Worm (Caenorhabditis elegans) whole organism, L3 larva: ENCODE data around the gene C56G2.15.

Experiments used
- R02D3.7 ChIP-seq: fragments of 150-350 bp; optimal IDR thresholded peaks from 2 replicates; lab custom pipeline; 2014; ENCODE audit warnings: missing biosample characterization, missing genetic modification characterization
- ZK546.5 ChIP-seq: sonication (generic microtip); optimal IDR thresholded peaks from 2 replicates; lab custom pipeline; 2017; ENCODE audit warnings: missing biosample characterization, missing genetic modification characterization
- ama-1 ChIP-seq: fragments of 150-350 bp; optimal IDR thresholded peaks from 2 replicates; lab custom pipeline; 2018
- ceh-16 ChIP-seq: sonication (generic microtip); optimal IDR thresholded peaks from 2 replicates; lab custom pipeline; 2017; ENCODE audit warnings: missing biosample characterization, missing genetic modification characterization
- ceh-82 ChIP-seq: fragments of 150-350 bp; optimal IDR thresholded peaks from 2 replicates; lab custom pipeline; 2014; ENCODE audit warnings: missing biosample characterization, missing genetic modification characterization
- daf-12 ChIP-seq: fragments of 150-350 bp; optimal IDR thresholded peaks from 2 replicates; lab custom pipeline; 2014; ENCODE audit warnings: missing biosample characterization, missing genetic modification reagents, missing genetic modification characterization
- egl-27 ChIP-seq: sonication (generic microtip); optimal IDR thresholded peaks from 4 replicates; lab custom pipeline; 2017; ENCODE audit warnings: missing biosample characterization, missing genetic modification reagents, missing genetic modification characterization
- egl-5 ChIP-seq: fragments of 150-350 bp; optimal IDR thresholded peaks from 2 replicates; lab custom pipeline; 2017; ENCODE audit warnings: missing biosample characterization, missing genetic modification reagents, missing genetic modification characterization, inconsistent platforms
- elt-1 ChIP-seq: fragments of 150-350 bp; optimal IDR thresholded peaks from 2 replicates; lab custom pipeline; 2014; ENCODE audit warnings: missing biosample characterization, missing genetic modification characterization
- elt-2 ChIP-seq: sonication (generic microtip); optimal IDR thresholded peaks from 2 replicates; lab custom pipeline; 2016; ENCODE audit warnings: missing genetic modification reagents, mild to moderate bottlenecking, missing genetic modification characterization, missing compliant biosample characterization
- elt-3 ChIP-seq, 3 experiments: fragments of 150-350 bp in 1 of 3; sonication (generic microtip) in 2 of 3; optimal IDR thresholded peaks; 2 replicates in 2 of 3; 4 replicates in 1 of 3; lab custom pipeline; 2014 to 2017; ENCODE audit warnings: missing biosample characterization in 3 of 3, missing genetic modification characterization in 3 of 3
- eor-1 ChIP-seq, 2 experiments: fragments of 150-350 bp; optimal IDR thresholded peaks; 2 replicates each; lab custom pipeline; 2014 to 2018; ENCODE audit warnings: missing biosample characterization in 2 of 2, missing genetic modification characterization in 2 of 2
- fkh-10 ChIP-seq: sonication (generic microtip); optimal IDR thresholded peaks from 2 replicates; lab custom pipeline; 2017; ENCODE audit warnings: missing biosample characterization, missing genetic modification reagents, missing genetic modification characterization
- fos-1 ChIP-seq: fragments of 150-350 bp; optimal IDR thresholded peaks from 2 replicates; lab custom pipeline; 2014; ENCODE audit warnings: missing biosample characterization, missing genetic modification characterization
- jun-1 ChIP-seq: fragments of 150-350 bp; optimal IDR thresholded peaks from 2 replicates; lab custom pipeline; 2014; ENCODE audit warnings: missing biosample characterization, missing genetic modification reagents, missing genetic modification characterization
- lin-39 ChIP-seq: fragments of 150-350 bp; optimal IDR thresholded peaks from 2 replicates; lab custom pipeline; 2018; ENCODE audit warnings: missing biosample characterization, missing genetic modification reagents, missing genetic modification characterization
- lsy-12 ChIP-seq: sonication (generic microtip); optimal IDR thresholded peaks from 2 replicates; lab custom pipeline; 2016; ENCODE audit warnings: mild to moderate bottlenecking, missing genetic modification characterization, missing compliant biosample characterization
- mdl-1 ChIP-seq: fragments of 150-350 bp; optimal IDR thresholded peaks from 2 replicates; lab custom pipeline; 2014; ENCODE audit warnings: missing biosample characterization, missing genetic modification characterization
- mml-1 ChIP-seq: fragments of 150-350 bp; sonication (generic microtip); optimal IDR thresholded peaks from 3 replicates; lab custom pipeline; 2014; ENCODE audit warnings: missing biosample characterization, missing genetic modification characterization
- nfya-1 ChIP-seq: sonication (generic microtip); optimal IDR thresholded peaks from 2 replicates; lab custom pipeline; 2017; ENCODE audit warnings: missing genetic modification characterization, mild to moderate bottlenecking, missing compliant biosample characterization, antibody characterized with exemption, moderate library complexity; ENCODE audit not compliant: insufficient read depth
- nhr-11 ChIP-seq: fragments of 150-350 bp; optimal IDR thresholded peaks from 2 replicates; lab custom pipeline; 2014; ENCODE audit warnings: missing biosample characterization, missing genetic modification characterization
- nhr-12 ChIP-seq: fragments of 150-350 bp; optimal IDR thresholded peaks from 2 replicates; lab custom pipeline; 2014; ENCODE audit warnings: missing biosample characterization, missing genetic modification characterization
- nhr-23 ChIP-seq: fragments of 150-350 bp; optimal IDR thresholded peaks from 2 replicates; lab custom pipeline; 2014; ENCODE audit warnings: missing biosample characterization, missing genetic modification reagents, missing genetic modification characterization
- nhr-237 ChIP-seq: fragments of 150-350 bp; optimal IDR thresholded peaks from 2 replicates; lab custom pipeline; 2014; ENCODE audit warnings: missing biosample characterization, missing genetic modification characterization
- nhr-25 ChIP-seq: sonication (generic microtip); optimal IDR thresholded peaks from 2 replicates; lab custom pipeline; 2017; ENCODE audit warnings: missing biosample characterization, missing genetic modification characterization
- nhr-28 ChIP-seq: fragments of 150-350 bp; optimal IDR thresholded peaks from 2 replicates; lab custom pipeline; 2014; ENCODE audit warnings: missing biosample characterization, missing genetic modification characterization
- nhr-43 ChIP-seq: sonication (generic microtip); optimal IDR thresholded peaks from 2 replicates; lab custom pipeline; 2016; ENCODE audit warnings: mild to moderate bottlenecking, missing genetic modification characterization, missing compliant biosample characterization; ENCODE audit not compliant: poor library complexity, severe bottlenecking
- nhr-76 ChIP-seq: fragments of 150-350 bp; sonication (generic microtip); optimal IDR thresholded peaks from 5 replicates; lab custom pipeline; 2014; ENCODE audit warnings: missing biosample characterization, missing genetic modification characterization
- nhr-77 ChIP-seq: fragments of 150-350 bp; optimal IDR thresholded peaks from 2 replicates; lab custom pipeline; 2014; ENCODE audit warnings: missing biosample characterization, missing genetic modification characterization
- pha-4 ChIP-seq: fragments of 150-350 bp; optimal IDR thresholded peaks from 2 replicates; lab custom pipeline; 2014; ENCODE audit warnings: missing biosample characterization, missing genetic modification reagents, missing genetic modification characterization
- pqm-1 ChIP-seq: fragments of 150-350 bp; optimal IDR thresholded peaks from 2 replicates; lab custom pipeline; 2017; ENCODE audit warnings: missing biosample characterization, missing genetic modification characterization, inconsistent platforms
- sea-2 ChIP-seq: fragments of 150-350 bp; sonication (generic microtip); optimal IDR thresholded peaks from 4 replicates; lab custom pipeline; 2014; ENCODE audit warnings: missing biosample characterization, missing genetic modification reagents, missing genetic modification characterization
- skn-1 ChIP-seq: fragments of 150-350 bp; optimal IDR thresholded peaks from 2 replicates; lab custom pipeline; 2014; ENCODE audit warnings: missing biosample characterization, missing genetic modification characterization
- snpc-4 ChIP-seq: fragments of 150-350 bp; optimal IDR thresholded peaks from 2 replicates; lab custom pipeline; 2014; ENCODE audit warnings: missing biosample characterization, missing genetic modification characterization
- unc-39 ChIP-seq: sonication (generic microtip); optimal IDR thresholded peaks from 4 replicates; lab custom pipeline; 2017; ENCODE audit warnings: missing biosample characterization, missing genetic modification characterization
- unc-62 ChIP-seq: fragments of 150-350 bp; sonication (generic microtip); optimal IDR thresholded peaks from 4 replicates; lab custom pipeline; 2014; ENCODE audit warnings: missing biosample characterization, missing genetic modification reagents, missing genetic modification characterization
- zag-1 ChIP-seq: fragments of 150-350 bp; optimal IDR thresholded peaks from 2 replicates; lab custom pipeline; 2014; ENCODE audit warnings: missing biosample characterization, missing genetic modification characterization

The C56G2.15 gene

DNA sequence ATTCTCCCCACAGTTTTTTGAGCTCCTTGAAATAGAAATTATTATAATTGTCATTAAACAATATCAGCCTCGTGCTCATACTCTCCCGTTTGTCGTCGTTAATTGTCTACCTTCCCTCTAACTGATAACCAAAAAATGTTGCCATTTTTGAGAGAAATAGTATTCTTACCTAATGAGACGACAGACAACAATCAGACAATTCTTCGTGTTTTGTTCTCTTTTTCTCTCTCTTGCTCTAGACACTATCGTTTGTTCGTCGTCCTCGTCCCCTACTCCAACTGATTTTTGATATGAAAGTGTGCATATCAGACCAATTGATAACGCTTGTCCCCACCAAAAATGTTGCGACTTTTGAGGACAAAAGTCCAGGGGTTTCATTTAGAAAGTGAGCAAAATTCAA lies 6.1 kb downstream of the C56G2.15 start:
- peak; percentile 98 for TF ChIP-seq pqm-1 (tag; lab: Kevin White, UChicago)
- TF ChIP-seq egl-5 (tag; lab: Kevin White, UChicago): no peak
- TF ChIP-seq nhr-76 (tag; lab: Kevin White, UChicago): no peak
- no peak for TF ChIP-seq fkh-10 (GFP tag; lab: Kevin White, UChicago)
- TF ChIP-seq ceh-16: no peak
- no peak for TF ChIP-seq fos-1 (tag; lab: Kevin White, UChicago)
- TF ChIP-seq daf-12 (tag; lab: Kevin White, UChicago): no peak
- no peak for TF ChIP-seq sea-2 (GFP tag; lab: Kevin White, UChicago)
- peak; percentile 19 for TF ChIP-seq jun-1 (tag; lab: Kevin White, UChicago)
- no peak for TF ChIP-seq nhr-11 (tag; lab: Kevin White, UChicago)
- no peak for TF ChIP-seq nhr-237 (tag; lab: Kevin White, UChicago)
- no peak for TF ChIP-seq lin-39 (tag; lab: Kevin White, UChicago)
- TF ChIP-seq mml-1 (tag; lab: Kevin White, UChicago): no peak
- no peak for TF ChIP-seq unc-39 (tag; lab: Kevin White, UChicago)
- no peak for TF ChIP-seq mdl-1
- TF ChIP-seq elt-3 (tag; optimal IDR thresholded peaks at IDR 0.05; lab: Kevin White, UChicago): no peak
- TF ChIP-seq R02D3.7 (tag; lab: Kevin White, UChicago): no peak
- no peak for TF ChIP-seq nhr-12 (tag; lab: Kevin White, UChicago)
- no peak for TF ChIP-seq nhr-28 (tag; lab: Kevin White, UChicago)
- TF ChIP-seq ZK546.5 (tag; lab: Kevin White, UChicago): no peak
- peak; percentile 97 for TF ChIP-seq elt-2 (tag; lab: Kevin White, UChicago)
- TF ChIP-seq ama-1 (lab: Kevin White, UChicago): no peak
- TF ChIP-seq snpc-4 (tag; lab: Kevin White, UChicago): no peak
- no peak for TF ChIP-seq egl-27 (tag; lab: Kevin White, UChicago)
- peak; percentile 21 for TF ChIP-seq skn-1 (tag; lab: Kevin White, UChicago)
- TF ChIP-seq zag-1 (tag; lab: Kevin White, UChicago): no peak
- TF ChIP-seq pha-4 (tag; lab: Kevin White, UChicago): peak; percentile 59
- no peak for TF ChIP-seq ceh-82 (tag; lab: Kevin White, UChicago)
- TF ChIP-seq lsy-12 (tag; lab: Kevin White, UChicago): no peak
- TF ChIP-seq eor-1 (tag; optimal IDR thresholded peaks at IDR 0.05; lab: Kevin White, UChicago): no peak
- no peak for TF ChIP-seq nhr-77 (tag; lab: Kevin White, UChicago)

DNA sequence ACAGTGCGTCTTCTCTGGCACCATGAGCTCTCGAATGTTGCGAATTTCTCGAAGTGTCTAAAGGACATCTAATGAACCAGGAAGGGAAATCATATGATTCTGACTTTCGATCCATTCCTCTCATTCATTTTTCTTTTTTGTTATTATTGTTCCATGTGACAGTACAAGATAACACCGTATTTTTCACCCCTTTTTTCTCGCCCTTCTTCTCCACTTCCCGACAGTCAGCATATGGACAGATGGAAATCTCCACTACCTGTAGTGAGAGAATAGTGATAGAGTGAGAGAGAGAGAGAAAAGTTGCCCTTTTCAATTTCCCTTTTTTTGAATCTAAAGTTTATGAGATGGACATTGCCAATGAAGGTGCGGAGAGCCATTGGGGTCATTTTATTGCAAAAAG lies 6.9 kb downstream of the C56G2.15 start:
- peak; percentile 29 for TF ChIP-seq nhr-43 (tag; lab: Kevin White, UChicago)
- peak; percentile 52 for TF ChIP-seq nhr-23 (tag; lab: Kevin White, UChicago)
- TF ChIP-seq nhr-11 (tag; lab: Kevin White, UChicago): no peak
- no peak for TF ChIP-seq nhr-237 (tag; lab: Kevin White, UChicago)
- no peak for TF ChIP-seq ama-1 (lab: Kevin White, UChicago)
- TF ChIP-seq elt-1: peak; percentile 24
- TF ChIP-seq elt-2 (tag; lab: Kevin White, UChicago): peak; percentile 61

DNA sequence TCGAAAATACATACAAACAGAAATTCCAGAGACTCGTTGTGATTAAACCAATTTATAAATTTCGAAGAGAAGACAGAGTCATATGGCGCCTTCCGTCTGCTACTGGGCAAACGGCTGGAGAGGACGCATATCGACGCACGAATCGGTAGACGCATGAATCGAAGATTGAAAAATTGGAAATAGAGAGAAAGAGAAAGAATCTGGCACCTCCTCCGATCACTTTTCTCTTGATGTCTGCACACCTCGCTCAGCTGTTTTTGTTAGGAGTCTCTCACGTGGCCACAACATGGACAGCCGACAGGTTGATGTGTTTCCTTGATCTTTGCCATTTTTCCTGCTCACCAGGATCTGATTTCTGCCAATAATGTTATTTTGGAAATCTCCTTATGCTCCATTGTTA lies 7.6 kb downstream of the C56G2.15 start:
- TF ChIP-seq skn-1 (tag; lab: Kevin White, UChicago) (no peak), nfya-1 (tag; lab: Kevin White, UChicago) (peak; percentile 42), nhr-43 (tag; lab: Kevin White, UChicago) (peak; percentile 42), nhr-12 (tag; lab: Kevin White, UChicago) (no peak), nhr-77 (tag; lab: Kevin White, UChicago) (no peak), zag-1 (tag; lab: Kevin White, UChicago) (no peak), nhr-237 (tag; lab: Kevin White, UChicago) (no peak), unc-62 (GFP tag; lab: Kevin White, UChicago) (no peak), elt-1 (peak; percentile 49), nhr-25 (tag; lab: Kevin White, UChicago) (no peak), R02D3.7 (tag; lab: Kevin White, UChicago) (no peak), nhr-28 (tag; lab: Kevin White, UChicago) (no peak), lin-39 (tag; lab: Kevin White, UChicago) (peak; percentile 44)
